Fruit fly (Drosophila melanogaster): ENCODE measurements around the gene abd-A.

The abd-A gene

DNA sequence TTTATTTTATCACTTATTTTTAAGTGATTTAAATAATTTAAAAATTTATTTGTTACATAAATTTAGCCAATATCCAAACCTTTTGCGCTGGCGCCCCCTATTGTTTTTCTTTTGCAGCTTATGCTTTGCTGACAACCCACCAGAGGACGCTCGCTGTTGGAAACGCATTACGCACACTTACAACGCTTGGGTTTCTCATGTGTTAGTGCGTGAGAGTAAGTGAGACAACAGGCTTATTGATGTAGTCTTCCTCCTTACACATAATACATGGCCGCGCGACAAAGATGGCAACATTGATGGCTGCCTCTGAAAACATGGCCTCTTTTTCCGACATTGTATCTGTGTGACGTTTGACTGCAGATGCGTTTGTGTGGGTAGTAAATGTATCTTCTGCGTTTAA, 39.4 kb upstream of the abd-A start (continued):
- TF ChIP-seq D19B (GFP tag; optimal IDR thresholded peaks at IDR 0.05): no peak
- TF ChIP-seq CG15696 (tag; optimal IDR thresholded peaks at IDR 0.05): peak; percentile 53
- peak; percentile 62 for TF ChIP-seq CG3163 (GFP tag; optimal IDR thresholded peaks at IDR 0.05)
- TF ChIP-seq sug (tag; optimal IDR thresholded peaks at IDR 0.05): peak; percentile 52
- TF ChIP-seq CrebB (tag; optimal IDR thresholded peaks at IDR 0.05): no peak
- TF ChIP-seq CG12236 (GFP tag; optimal IDR thresholded peaks at IDR 0.05): peak; percentile 0
- TF ChIP-seq CG4328 (GFP tag; optimal IDR thresholded peaks at IDR 0.05): no peak
- no peak for TF ChIP-seq aop (GFP tag; IDR thresholded peaks at IDR 0.05)
- TF ChIP-seq lola (GFP tag; optimal IDR thresholded peaks at IDR 0.05): peak in 1 of 3 experiments; percentile 73
- peak; percentile 65 for TF ChIP-seq Lhr (GFP tag; optimal IDR thresholded peaks at IDR 0.05)
- TF ChIP-seq jing (GFP tag; optimal IDR thresholded peaks at IDR 0.05): no peak
- peak; percentile 34 for TF ChIP-seq CG12155 (GFP tag; optimal IDR thresholded peaks at IDR 0.05)
- peak; percentile 5 for TF ChIP-seq CG18476 (GFP tag; optimal IDR thresholded peaks at IDR 0.05)
- no peak for TF ChIP-seq Sry-δ (GFP tag; optimal IDR thresholded peaks at IDR 0.05)
- TF ChIP-seq exex (tag; optimal IDR thresholded peaks at IDR 0.05): no peak
- no peak for TF ChIP-seq CG6689 (GFP tag; IDR thresholded peaks at IDR 0.05)
- peak; percentile 7 for TF ChIP-seq B-H2 (GFP tag; optimal IDR thresholded peaks at IDR 0.05)
- no peak for TF ChIP-seq crp (GFP tag; optimal IDR thresholded peaks at IDR 0.05)
- TF ChIP-seq eyg (GFP tag; optimal IDR thresholded peaks at IDR 0.05): no peak
- TF ChIP-seq onecut (GFP tag; IDR thresholded peaks at IDR 0.05): peak; percentile 86
- peak; percentile 35 for TF ChIP-seq gro (GFP tag; optimal IDR thresholded peaks at IDR 0.05)
- peak; percentile 46; the same call in 1 of the 2 replicates for TF ChIP-seq gsb (GFP tag; IDR thresholded peaks at IDR 0.05)
- no peak for TF ChIP-seq CG34224 (GFP tag; IDR thresholded peaks at IDR 0.05; ENCODE audit: partially characterized antibody)
- peak; percentile 79 for TF ChIP-seq az2 (GFP tag; optimal IDR thresholded peaks at IDR 0.05)
- TF ChIP-seq CG6791 (GFP tag; IDR thresholded peaks at IDR 0.05; ENCODE audit: partially characterized antibody): peak; percentile 79
- 0 out of 2 replicates have a peak, but pooled peaks have one; percentile 37 for TF ChIP-seq wdn (GFP tag; IDR thresholded peaks at IDR 0.05)
- no peak for TF ChIP-seq Ssrp (tag; optimal IDR thresholded peaks at IDR 0.05)
- TF ChIP-seq dmrt99B (tag; optimal IDR thresholded peaks at IDR 0.05): peak; percentile 46
- peak; percentile 58; the same call in 2 of the 3 replicates for TF ChIP-seq CG17361 (GFP tag; IDR thresholded peaks at IDR 0.05)
- TF ChIP-seq Mrtf (GFP tag; IDR thresholded peaks at IDR 0.05): peak; percentile 62; the same call in 2 of the 3 replicates
- TF ChIP-seq dati (GFP tag; IDR thresholded peaks at IDR 0.05): no peak
- no peak; the same call in 1 of the 2 replicates for TF ChIP-seq CG13287 (GFP tag; IDR thresholded peaks at IDR 0.05; ENCODE audit: partially characterized antibody)
- peak; percentile 59 for TF ChIP-seq CG16863 (GFP tag; optimal IDR thresholded peaks at IDR 0.05)
- TF ChIP-seq pros (GFP tag; optimal IDR thresholded peaks at IDR 0.05): peak; percentile 37
- peak; percentile 33 for TF ChIP-seq fd3F (GFP tag; optimal IDR thresholded peaks at IDR 0.05)
- peak; percentile 62 for TF ChIP-seq Mad (GFP tag; optimal IDR thresholded peaks at IDR 0.05)
- TF ChIP-seq org-1 (GFP tag; optimal IDR thresholded peaks at IDR 0.05): peak; percentile 6
- no peak for TF ChIP-seq esg (GFP tag; conservative IDR thresholded peaks at IDR 0.05)
- TF ChIP-seq Kr (GFP tag; optimal IDR thresholded peaks at IDR 0.05): no peak
- peak; percentile 62 for TF ChIP-seq CG42726 (GFP tag; IDR thresholded peaks at IDR 0.05; ENCODE audit: partially characterized antibody)
- TF ChIP-seq CG6654 (GFP tag; optimal IDR thresholded peaks at IDR 0.05): no peak
- TF ChIP-seq kni (GFP tag; optimal IDR thresholded peaks at IDR 0.05): no peak
- TF ChIP-seq Usf (GFP tag; optimal IDR thresholded peaks at IDR 0.05): no peak
- TF ChIP-seq CG6175 (GFP tag; IDR thresholded peaks at IDR 0.05): peak; percentile 30; the same call in 1 of the 3 replicates
- TF ChIP-seq CG2712 (tag; optimal IDR thresholded peaks at IDR 0.05): peak; percentile 62
- TF ChIP-seq CG17385 (GFP tag; optimal IDR thresholded peaks at IDR 0.05): peak; percentile 34
- no peak for TF ChIP-seq Dip2 (GFP tag; IDR thresholded peaks at IDR 0.05)
- peak; percentile 19 for TF ChIP-seq CG7745 (tag; optimal IDR thresholded peaks at IDR 0.05)
- no peak for TF ChIP-seq CG12769 (tag; optimal IDR thresholded peaks at IDR 0.05)
- TF ChIP-seq mam (GFP tag; optimal IDR thresholded peaks at IDR 0.05): peak; percentile 52
